Worm (Caenorhabditis elegans) whole organism, mixed stage, embryonic: ENCODE results near the gene C53B4.3.

Experiments used
- ces-1 ChIP-seq: fragments of 150-350 bp; optimal IDR thresholded peaks from 2 replicates; lab custom pipeline; 2014; ENCODE audit warnings: missing biosample characterization, missing genetic modification reagents, missing genetic modification characterization
- elt-1 ChIP-seq: sonication (generic microtip); optimal IDR thresholded peaks from 2 replicates; lab custom pipeline; 2017; ENCODE audit warnings: missing genetic modification characterization, mild to moderate bottlenecking, missing compliant biosample characterization, antibody characterized with exemption, moderate library complexity, borderline replicate concordance; ENCODE audit not compliant: insufficient read depth
- nhr-2 ChIP-seq: fragments of 150-350 bp; optimal IDR thresholded peaks from 2 replicates; lab custom pipeline; 2014; ENCODE audit warnings: missing biosample characterization, missing genetic modification characterization
- nhr-76 ChIP-seq: sonication (generic microtip); optimal IDR thresholded peaks from 2 replicates; lab custom pipeline; 2017; ENCODE audit warnings: missing biosample characterization, missing genetic modification characterization
- snpc-4 ChIP-seq: fragments of 150-350 bp; optimal IDR thresholded peaks from 2 replicates; lab custom pipeline; 2014; ENCODE audit warnings: missing biosample characterization, missing genetic modification characterization
- tbx-8 ChIP-seq: fragments of 200-800 bp; sonication (Bioruptor generic); optimal IDR thresholded peaks from 2 replicates; lab custom pipeline; 2018; ENCODE audit warnings: mild to moderate bottlenecking, missing genetic modification characterization, moderate library complexity, missing compliant biosample characterization
- zip-8 ChIP-seq: fragments of 150-350 bp; optimal IDR thresholded peaks from 2 replicates; lab custom pipeline; 2014; ENCODE audit warnings: missing biosample characterization, missing genetic modification characterization

DNA sequence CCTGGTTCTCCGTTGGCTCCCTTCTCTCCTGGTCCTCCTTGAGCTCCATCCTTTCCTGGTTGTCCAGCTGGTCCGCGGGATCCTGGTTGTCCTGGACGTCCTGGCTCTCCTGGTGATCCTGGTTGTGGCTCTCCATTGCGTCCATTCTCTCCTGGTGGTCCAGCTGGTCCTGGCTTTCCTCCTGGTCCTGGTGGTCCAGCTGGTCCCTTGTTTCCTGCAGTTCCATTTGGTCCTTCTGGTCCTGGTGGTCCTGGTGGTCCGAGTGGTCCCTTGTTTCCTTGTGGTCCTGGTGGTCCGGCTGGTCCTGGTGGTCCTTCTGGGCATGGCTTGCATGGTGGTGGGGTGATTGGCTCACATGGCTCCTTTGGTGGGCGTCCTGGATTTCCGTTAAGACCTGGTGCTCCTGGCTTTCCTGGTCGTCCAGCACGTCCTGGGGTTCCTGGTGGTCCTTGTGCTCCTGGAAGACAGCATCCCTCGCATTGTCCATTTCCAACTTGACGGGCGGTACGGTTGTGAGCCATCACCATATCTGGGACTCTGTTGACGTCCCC lies 5.6 kb upstream of the C53B4.3 start:
- TF ChIP-seq ces-1 (GFP tag; lab: Kevin White, UChicago) (no peak), nhr-76 (no peak), nhr-2 (tag; lab: Kevin White, UChicago) (no peak), elt-1 (tag; lab: Kevin White, UChicago) (no peak), snpc-4 (tag; lab: Kevin White, UChicago) (no peak), tbx-8 (GFP tag; lab: Kevin White, UChicago) (no peak), zip-8 (tag; lab: Kevin White, UChicago) (no peak)
